Fruit fly (Drosophila melanogaster) whole organism, embryonic: Measurements from ENCODE around the gene CG7601.
A peak's percentile ranks its signal among the peaks of the same experiment; 100 is the strongest.

ENCODE experiments used
- Ada2b ChIP-seq: fragments of 200-800 bp; sonication (Bioruptor generic); IDR thresholded peaks from 2 replicates; pipeline ENCODE4 v1.3.6; 2022; ENCODE audit warnings: missing biosample characterization, missing genetic modification characterization
- CG10462 ChIP-seq: fragments of 200-800 bp; sonication (Bioruptor generic); optimal IDR thresholded peaks from 2 replicates; lab custom pipeline; 2016; ENCODE audit warnings: missing biosample characterization, missing genetic modification characterization
- CG10979 ChIP-seq: fragments of 200-800 bp; sonication (Bioruptor generic); optimal IDR thresholded peaks from 2 replicates; lab custom pipeline; 2018; ENCODE audit warnings: missing biosample characterization, mild to moderate bottlenecking, missing genetic modification characterization, moderate library complexity
- CG12744 ChIP-seq: fragments of 200-800 bp; sonication (Bioruptor generic); optimal IDR thresholded peaks from 2 replicates; lab custom pipeline; 2016; ENCODE audit warnings: missing biosample characterization, missing genetic modification characterization
- CG13123 ChIP-seq: fragments of 200-800 bp; sonication (Bioruptor generic); optimal IDR thresholded peaks from 2 replicates; lab custom pipeline; 2016; ENCODE audit warnings: missing biosample characterization, missing genetic modification characterization
- CG13894 ChIP-seq: fragments of 200-800 bp; sonication (Bioruptor generic); optimal IDR thresholded peaks from 3 replicates; lab custom pipeline; 2018; ENCODE audit warnings: missing biosample characterization, mild to moderate bottlenecking, missing genetic modification characterization, moderate library complexity
- CG17568 ChIP-seq: fragments of 200-800 bp; sonication (Bioruptor generic); optimal IDR thresholded peaks from 2 replicates; lab custom pipeline; 2018; ENCODE audit warnings: missing biosample characterization, mild to moderate bottlenecking, missing genetic modification characterization, moderate library complexity
- CG17912 ChIP-seq: fragments of 200-800 bp; sonication (Bioruptor generic); optimal IDR thresholded peaks from 2 replicates; lab custom pipeline; 2018; ENCODE audit warnings: missing biosample characterization, mild to moderate bottlenecking, missing genetic modification characterization
- CG2712 ChIP-seq: fragments of 200-800 bp; optimal IDR thresholded peaks from 3 replicates; lab custom pipeline; 2019; ENCODE audit warnings: missing biosample characterization, mild to moderate bottlenecking, missing genetic modification characterization, moderate library complexity
- CG31365 ChIP-seq: fragments of 200-800 bp; sonication (Bioruptor generic); optimal IDR thresholded peaks from 2 replicates; lab custom pipeline; 2018; ENCODE audit warnings: missing biosample characterization, mild to moderate bottlenecking, missing genetic modification characterization
- CG32772 ChIP-seq: fragments of 200-800 bp; sonication (Bioruptor generic); IDR thresholded peaks from 2 replicates; pipeline ENCODE4 v1.3.6; 2022; ENCODE audit warnings: missing biosample characterization, missing genetic modification characterization
- CG3847 ChIP-seq: fragments of 200-800 bp; sonication (Bioruptor generic); IDR thresholded peaks from 2 replicates; pipeline ENCODE4 v1.3.6; 2022; ENCODE audit warnings: missing biosample characterization, missing genetic modification characterization
- CG7963 ChIP-seq: fragments of 200-800 bp; sonication (Bioruptor generic); IDR thresholded peaks from 3 replicates; pipeline ENCODE4 v1.3.6; 2022; ENCODE audit warnings: missing biosample characterization, missing genetic modification characterization; ENCODE audit not compliant: partially characterized antibody
- CG8290 ChIP-seq, 3 experiments: fragments of 200-800 bp; sonication (Bioruptor generic); optimal IDR thresholded peaks; 2 replicates each; lab custom pipeline; 2016 to 2019; ENCODE audit warnings: missing biosample characterization in 3 of 3, missing genetic modification characterization in 3 of 3, mild to moderate bottlenecking in 2 of 3, moderate library complexity in 1 of 3
- CG9727 ChIP-seq: fragments of 200-800 bp; sonication (Bioruptor generic); optimal IDR thresholded peaks from 3 replicates; lab custom pipeline; 2017; ENCODE audit warnings: missing biosample characterization, mild to moderate bottlenecking, missing genetic modification characterization
- CG9876 ChIP-seq: fragments of 200-800 bp; sonication (Bioruptor generic); optimal IDR thresholded peaks from 2 replicates; lab custom pipeline; 2016; ENCODE audit warnings: missing biosample characterization, missing genetic modification characterization
- CG9932 ChIP-seq: fragments of 200-800 bp; sonication (Bioruptor generic); IDR thresholded peaks from 2 replicates; pipeline ENCODE4 v1.3.6; 2022; ENCODE audit warnings: missing biosample characterization, missing genetic modification characterization
- CHES-1-like ChIP-seq: fragments of 200-800 bp; sonication (Bioruptor generic); optimal IDR thresholded peaks from 2 replicates; lab custom pipeline; 2016; ENCODE audit warnings: missing biosample characterization, missing genetic modification characterization
- Camta ChIP-seq: fragments of 200-800 bp; sonication (Bioruptor generic); optimal IDR thresholded peaks from 2 replicates; lab custom pipeline; 2016; ENCODE audit warnings: missing biosample characterization, missing genetic modification characterization
- Dfd ChIP-seq, 2 experiments: fragments of >200 bp; optimal IDR thresholded peaks; 2 replicates each; lab custom pipeline; 2017; ENCODE audit warnings: missing biosample characterization in 2 of 2, missing genetic modification characterization in 2 of 2
- Dip3 ChIP-seq: fragments of 200-800 bp; sonication (Bioruptor generic); optimal IDR thresholded peaks from 3 replicates; lab custom pipeline; 2016; ENCODE audit warnings: missing biosample characterization, missing genetic modification characterization
- Doc3 ChIP-seq: fragments of 200-800 bp; sonication (Bioruptor generic); IDR thresholded peaks from 3 replicates; pipeline ENCODE4 v1.3.6; 2022; ENCODE audit warnings: missing biosample characterization, missing genetic modification characterization; ENCODE audit not compliant: partially characterized antibody
- Eip74EF ChIP-seq, 2 experiments: fragments of 200-800 bp in 1 of 2; fragments of >200 bp in 1 of 2; sonication (Bioruptor generic) in 1 of 2; optimal IDR thresholded peaks; 2 replicates each; lab custom pipeline; 2017 to 2019; ENCODE audit warnings: missing biosample characterization in 2 of 2, missing genetic modification characterization in 2 of 2, mild to moderate bottlenecking in 1 of 2, moderate library complexity in 1 of 2
- H2.0 ChIP-seq: fragments of 200-800 bp; sonication (Bioruptor generic); IDR thresholded peaks from 2 replicates; pipeline ENCODE4 v1.3.6; 2022; ENCODE audit warnings: missing biosample characterization, missing genetic modification characterization
- MTF-1 ChIP-seq: fragments of 200-800 bp; sonication (Bioruptor generic); optimal IDR thresholded peaks from 2 replicates; lab custom pipeline; 2018; ENCODE audit warnings: missing biosample characterization, mild to moderate bottlenecking, missing genetic modification characterization, borderline replicate concordance
- Mrtf ChIP-seq: fragments of 200-800 bp; sonication (Bioruptor generic); IDR thresholded peaks from 3 replicates; pipeline ENCODE4 v1.3.6; 2022; ENCODE audit warnings: missing biosample characterization, missing genetic modification characterization
- Rx ChIP-seq: fragments of 200-800 bp; sonication (Bioruptor generic); IDR thresholded peaks from 2 replicates; pipeline ENCODE4 v1.3.6; 2022; ENCODE audit warnings: missing biosample characterization, missing genetic modification characterization
- Six4 ChIP-seq: fragments of 200-800 bp; sonication (Bioruptor generic); optimal IDR thresholded peaks from 2 replicates; lab custom pipeline; 2016; ENCODE audit warnings: missing biosample characterization, missing genetic modification characterization
- Spps ChIP-seq: fragments of 200-800 bp; sonication (Bioruptor generic); optimal IDR thresholded peaks from 2 replicates; lab custom pipeline; 2018; ENCODE audit warnings: missing biosample characterization, mild to moderate bottlenecking, missing genetic modification characterization
- Tbp ChIP-seq: fragments of >200 bp; optimal IDR thresholded peaks from 2 replicates; lab custom pipeline; 2018; ENCODE audit warnings: missing biosample characterization, missing genetic modification characterization
- YL-1 ChIP-seq: fragments of 200-800 bp; sonication (Bioruptor generic); optimal IDR thresholded peaks from 3 replicates; lab custom pipeline; 2017; ENCODE audit warnings: missing biosample characterization, mild to moderate bottlenecking, missing genetic modification characterization
- ac ChIP-seq: fragments of 200-800 bp; sonication (Bioruptor generic); optimal IDR thresholded peaks from 3 replicates; lab custom pipeline; 2017; ENCODE audit warnings: missing biosample characterization, mild to moderate bottlenecking, missing genetic modification characterization
- al ChIP-seq: fragments of 200-800 bp; sonication (Bioruptor generic); IDR thresholded peaks from 2 replicates; pipeline ENCODE4 v1.3.6; 2022; ENCODE audit warnings: missing biosample characterization, missing genetic modification characterization
- bsh ChIP-seq, 2 experiments: fragments of 200-800 bp; sonication (Bioruptor generic); optimal IDR thresholded peaks; 2 replicates each; lab custom pipeline; 2017 to 2018; ENCODE audit warnings: mild to moderate bottlenecking in 2 of 2, missing biosample characterization in 2 of 2, missing genetic modification characterization in 2 of 2, moderate library complexity in 1 of 2
- dm ChIP-seq: fragments of 200-800 bp; sonication (Bioruptor generic); optimal IDR thresholded peaks from 3 replicates; lab custom pipeline; 2016; ENCODE audit warnings: missing biosample characterization, missing genetic modification characterization
- dmrt11E ChIP-seq: fragments of 200-800 bp; sonication (Bioruptor generic); optimal IDR thresholded peaks from 3 replicates; lab custom pipeline; 2018; ENCODE audit warnings: missing biosample characterization, mild to moderate bottlenecking, missing genetic modification characterization, moderate library complexity
- dmrt99B ChIP-seq: fragments of 200-800 bp; sonication (Bioruptor generic); optimal IDR thresholded peaks from 2 replicates; lab custom pipeline; 2018; ENCODE audit warnings: missing biosample characterization, mild to moderate bottlenecking, missing genetic modification characterization, moderate library complexity
- dysf ChIP-seq: fragments of 200-800 bp; sonication (Bioruptor generic); IDR thresholded peaks from 3 replicates; pipeline ENCODE4 v1.3.6; 2022; ENCODE audit warnings: missing biosample characterization, missing genetic modification characterization
- fd102C ChIP-seq: fragments of 200-800 bp; sonication (Bioruptor generic); optimal IDR thresholded peaks from 2 replicates; lab custom pipeline; 2018; ENCODE audit warnings: missing biosample characterization, mild to moderate bottlenecking, missing genetic modification characterization, moderate library complexity
- inv ChIP-seq: fragments of 200-800 bp; sonication (Bioruptor generic); IDR thresholded peaks from 2 replicates; pipeline ENCODE4 v1.3.6; 2022; ENCODE audit warnings: missing biosample characterization, missing genetic modification characterization; ENCODE audit not compliant: partially characterized antibody
- kni ChIP-seq: fragments of 200-800 bp; sonication (Bioruptor generic); optimal IDR thresholded peaks from 3 replicates; lab custom pipeline; 2017; ENCODE audit warnings: mild to moderate bottlenecking, missing biosample characterization, missing genetic modification reagents, missing genetic modification characterization
- lola ChIP-seq, 3 experiments: fragments of >200 bp in 2 of 3; fragments of 200-800 bp in 1 of 3; sonication (Bioruptor generic) in 1 of 3; optimal IDR thresholded peaks; 2 replicates each; lab custom pipeline; 2017 to 2019; ENCODE audit warnings: missing biosample characterization in 3 of 3, missing genetic modification characterization in 3 of 3, mild to moderate bottlenecking in 1 of 3, moderate library complexity in 1 of 3
- lov ChIP-seq, 2 experiments: fragments of 200-800 bp in 1 of 2; fragments of >200 bp in 1 of 2; sonication (Bioruptor generic) in 1 of 2; IDR thresholded peaks in 1 of 2; optimal IDR thresholded peaks in 1 of 2; 2 replicates in 1 of 2; 3 replicates in 1 of 2; pipeline versions ENCODE4 v1.3.6 to Lab custom; 2017 to 2022; ENCODE audit warnings: missing biosample characterization in 1 of 2, missing genetic modification characterization in 1 of 2
- nom ChIP-seq: fragments of 200-800 bp; sonication (Bioruptor generic); optimal IDR thresholded peaks from 2 replicates; lab custom pipeline; 2017; ENCODE audit warnings: missing biosample characterization, missing genetic modification characterization, mild to moderate bottlenecking, moderate library complexity, missing genetic modification reagents
- pros ChIP-seq: fragments of 200-800 bp; sonication (Bioruptor generic); optimal IDR thresholded peaks from 3 replicates; lab custom pipeline; 2019; ENCODE audit warnings: missing biosample characterization, mild to moderate bottlenecking, missing genetic modification characterization, moderate library complexity
- sima ChIP-seq: fragments of 200-800 bp; sonication (Bioruptor generic); optimal IDR thresholded peaks from 2 replicates; lab custom pipeline; 2016; ENCODE audit warnings: missing biosample characterization, missing genetic modification characterization
- toy ChIP-seq: fragments of 200-800 bp; sonication (Bioruptor generic); IDR thresholded peaks from 2 replicates; pipeline ENCODE4 v1.3.6; 2022; ENCODE audit warnings: missing biosample characterization, missing genetic modification characterization
- vvl ChIP-seq: fragments of 200-800 bp; sonication (Bioruptor generic); IDR thresholded peaks from 2 replicates; pipeline ENCODE4 v1.3.6; 2022; ENCODE audit warnings: missing biosample characterization, missing genetic modification characterization
- wek ChIP-seq: fragments of 200-800 bp; sonication (Bioruptor generic); optimal IDR thresholded peaks from 3 replicates; lab custom pipeline; 2018; ENCODE audit warnings: missing biosample characterization, mild to moderate bottlenecking, missing genetic modification characterization, moderate library complexity

The CG7601 gene

dm6 chr3R:29711434-29711833 is 25.1 kb downstream of the CG7601 start (continued):
- no peak for TF ChIP-seq sima (GFP tag; lab: Kevin White, UChicago)
- TF ChIP-seq CG12744 (GFP tag; lab: Kevin White, UChicago), result no peak
- 0 out of 2 replicates have a peak, but pooled peaks have one; percentile 15 for TF ChIP-seq Ada2b (GFP tag; lab: Robert Waterston, UW)
- TF ChIP-seq Doc3, result no peak
- 0 out of 2 replicates have a peak, but pooled peaks have one; percentile 17 for TF ChIP-seq vvl
- no peak for TF ChIP-seq CG13123
- no peak for TF ChIP-seq CG8290 (GFP tag; optimal IDR thresholded peaks at IDR 0.05; lab: Kevin White, UChicago)
- TF ChIP-seq CG8290 (tag; optimal IDR thresholded peaks at IDR 0.05; lab: Kevin White, UChicago), result no peak
- TF ChIP-seq Eip74EF (GFP tag; optimal IDR thresholded peaks at IDR 0.05; lab: Kevin White, UChicago), result no peak
- peak; percentile 11 for TF ChIP-seq CG10979 (tag; lab: Kevin White, UChicago)
- no peak for TF ChIP-seq wek (GFP tag; lab: Kevin White, UChicago)
- no peak for TF ChIP-seq CG31365 (tag; lab: Kevin White, UChicago)
- no peak for TF ChIP-seq Tbp (GFP tag; lab: Kevin White, UChicago)
- no peak for TF ChIP-seq YL-1 (GFP tag; lab: Kevin White, UChicago)
- no peak for TF ChIP-seq MTF-1
- TF ChIP-seq Camta, result peak; percentile 2
- TF ChIP-seq CG17568 (GFP tag; lab: Kevin White, UChicago), result no peak
- TF ChIP-seq dmrt99B (tag; lab: Kevin White, UChicago), result peak; percentile 49
- no peak for TF ChIP-seq CG7963
- no peak for TF ChIP-seq Spps (tag; lab: Kevin White, UChicago)
- TF ChIP-seq Dip3 (GFP tag; lab: Kevin White, UChicago), result no peak
- no peak for TF ChIP-seq lov (optimal IDR thresholded peaks at IDR 0.05; lab: Kevin White, UChicago)
- TF ChIP-seq lov (GFP tag; IDR thresholded peaks at IDR 0.05; lab: Robert Waterston, UW), result no peak
- 0 out of 2 replicates have a peak, but pooled peaks have one; percentile 13 for TF ChIP-seq H2.0 (GFP tag; lab: Robert Waterston, UW)
- TF ChIP-seq inv (GFP tag; lab: Robert Waterston, UW), result no peak
- no peak for TF ChIP-seq CG17912 (GFP tag; lab: Kevin White, UChicago)
- peak; percentile 46 for TF ChIP-seq dmrt11E (tag; lab: Kevin White, UChicago)
- no peak for TF ChIP-seq Rx (GFP tag; lab: Robert Waterston, UW)
- no peak for TF ChIP-seq kni (GFP tag; lab: Kevin White, UChicago)
- TF ChIP-seq fd102C (GFP tag; lab: Kevin White, UChicago), result no peak
- TF ChIP-seq CHES-1-like, result no peak
- TF ChIP-seq CG10462, result no peak
- TF ChIP-seq CG9876 (GFP tag; lab: Kevin White, UChicago), result no peak
- TF ChIP-seq ac (GFP tag; lab: Kevin White, UChicago), result no peak
- TF ChIP-seq lola (GFP tag; optimal IDR thresholded peaks at IDR 0.05; lab: Kevin White, UChicago), result peak in 1 of 3 experiments; percentile 41
- 0 out of 3 replicates have a peak, but pooled peaks have one; percentile 41 for TF ChIP-seq dysf (GFP tag; lab: Robert Waterston, UW)
- TF ChIP-seq toy (GFP tag; lab: Robert Waterston, UW), result no peak
- TF ChIP-seq pros, result no peak
- TF ChIP-seq al, result no peak
- TF ChIP-seq bsh (GFP tag; optimal IDR thresholded peaks at IDR 0.05; lab: Kevin White, UChicago), result peak in 1 of 2 experiments; percentile 40
- no peak for TF ChIP-seq CG32772 (GFP tag; lab: Robert Waterston, UW)
- TF ChIP-seq Six4 (GFP tag; lab: Kevin White, UChicago), result no peak
- TF ChIP-seq Mrtf, result no peak
- TF ChIP-seq CG3847 (GFP tag; lab: Robert Waterston, UW), result no peak
- TF ChIP-seq dm (GFP tag; lab: Kevin White, UChicago), result no peak
- no peak for TF ChIP-seq CG9932 (GFP tag; lab: Robert Waterston, UW)
- no peak for TF ChIP-seq Dfd (GFP tag; optimal IDR thresholded peaks at IDR 0.05; lab: Kevin White, UChicago)
- TF ChIP-seq nom (GFP tag; lab: Kevin White, UChicago), result no peak
- peak; percentile 5 for TF ChIP-seq CG9727
- peak; percentile 14 for TF ChIP-seq CG2712 (tag; lab: Kevin White, UChicago)
- no peak for TF ChIP-seq CG13894 (tag; lab: Kevin White, UChicago)
